Worm (Caenorhabditis elegans) whole organism, L1 larva: ENCODE measurements around the gene mboa-2.

ENCODE experiments used
- C04F5.9 ChIP-seq: sonication (generic microtip); optimal IDR thresholded peaks from 2 replicates; lab custom pipeline; 2016; ENCODE audit warnings: missing genetic modification characterization, missing compliant biosample characterization
- C16A3.4 ChIP-seq: fragments of 150-350 bp; optimal IDR thresholded peaks from 2 replicates; lab custom pipeline; 2014; ENCODE audit warnings: missing biosample characterization, missing genetic modification characterization
- C34B4.2 ChIP-seq: sonication (generic microtip); optimal IDR thresholded peaks from 2 replicates; lab custom pipeline; 2017; ENCODE audit warnings: mild to moderate bottlenecking, missing genetic modification characterization, missing compliant biosample characterization
- Y116A8C.19 ChIP-seq: sonication (generic microtip); optimal IDR thresholded peaks from 2 replicates; lab custom pipeline; 2016; ENCODE audit warnings: missing compliant biosample characterization, missing genetic modification characterization, borderline replicate concordance
- aha-1 ChIP-seq: fragments of 150-350 bp; optimal IDR thresholded peaks from 2 replicates; lab custom pipeline; 2014; ENCODE audit warnings: missing biosample characterization, missing genetic modification characterization
- alr-1 ChIP-seq: fragments of 200-800 bp; sonication (Bioruptor generic); optimal IDR thresholded peaks from 2 replicates; lab custom pipeline; 2018; ENCODE audit warnings: borderline replicate concordance, mild to moderate bottlenecking, missing genetic modification characterization, missing compliant biosample characterization
- ama-1 ChIP-seq: fragments of 150-350 bp; optimal IDR thresholded peaks from 2 replicates; lab custom pipeline; 2014
- blmp-1 ChIP-seq: fragments of 150-350 bp; optimal IDR thresholded peaks from 2 replicates; lab custom pipeline; 2014; ENCODE audit warnings: missing biosample characterization, missing genetic modification characterization
- ceh-63 ChIP-seq: fragments of 200-800 bp; sonication (Bioruptor generic); optimal IDR thresholded peaks from 2 replicates; lab custom pipeline; 2018; ENCODE audit warnings: mild to moderate bottlenecking, missing genetic modification characterization, missing compliant biosample characterization
- ceh-8 ChIP-seq: fragments of 200-800 bp; sonication (Bioruptor generic); optimal IDR thresholded peaks from 2 replicates; lab custom pipeline; 2018; ENCODE audit warnings: mild to moderate bottlenecking, missing genetic modification characterization, moderate library complexity, missing compliant biosample characterization
- ceh-88 ChIP-seq: fragments of 200-800 bp; sonication (Bioruptor generic); IDR thresholded peaks from 2 replicates; pipeline ENCODE4 v1.3.6; 2022; ENCODE audit warnings: missing genetic modification characterization, missing compliant biosample characterization
- ceh-90 ChIP-seq: sonication (generic microtip); optimal IDR thresholded peaks from 2 replicates; lab custom pipeline; 2016; ENCODE audit warnings: missing genetic modification characterization, missing compliant biosample characterization
- dpl-1 ChIP-seq, 3 experiments: fragments of 150-350 bp in 2 of 3; sonication (generic microtip) in 1 of 3; optimal IDR thresholded peaks; 2 replicates each; lab custom pipeline; 2014 to 2017; ENCODE audit warnings: missing biosample characterization in 3 of 3, missing genetic modification characterization in 3 of 3, missing genetic modification reagents in 3 of 3
- efl-3 ChIP-seq: fragments of 200-800 bp; sonication (Bioruptor generic); optimal IDR thresholded peaks from 2 replicates; lab custom pipeline; 2018; ENCODE audit warnings: mild to moderate bottlenecking, missing genetic modification characterization, missing compliant biosample characterization
- egl-13 ChIP-seq: sonication (generic microtip); optimal IDR thresholded peaks from 2 replicates; lab custom pipeline; 2016; ENCODE audit warnings: missing genotype, missing genetic modification reagents, missing genetic modification characterization, missing compliant biosample characterization
- fkh-10 ChIP-seq: sonication (generic microtip); optimal IDR thresholded peaks from 2 replicates; lab custom pipeline; 2017; ENCODE audit warnings: missing biosample characterization, missing genetic modification reagents, missing genetic modification characterization
- fkh-4 ChIP-seq: sonication (generic microtip); optimal IDR thresholded peaks from 2 replicates; lab custom pipeline; 2016; ENCODE audit warnings: missing compliant biosample characterization, missing genetic modification characterization, borderline replicate concordance
- fkh-8 ChIP-seq: sonication (generic microtip); optimal IDR thresholded peaks from 2 replicates; lab custom pipeline; 2016; ENCODE audit warnings: mild to moderate bottlenecking, missing genetic modification characterization, missing compliant biosample characterization
- fos-1 ChIP-seq: fragments of 150-350 bp; optimal IDR thresholded peaks from 2 replicates; lab custom pipeline; 2014; ENCODE audit warnings: missing biosample characterization, missing genetic modification characterization
- grh-1 ChIP-seq: fragments of 200-800 bp; sonication (Bioruptor generic); IDR thresholded peaks from 2 replicates; pipeline ENCODE4 v1.3.6; 2022; ENCODE audit warnings: missing genetic modification reagents, missing genetic modification characterization, missing compliant biosample characterization
- hlh-17 ChIP-seq: fragments of 200-800 bp; sonication (Bioruptor generic); optimal IDR thresholded peaks from 2 replicates; lab custom pipeline; 2018; ENCODE audit warnings: missing genetic modification characterization, mild to moderate bottlenecking, missing compliant biosample characterization, moderate library complexity, borderline replicate concordance
- hlh-4 ChIP-seq: sonication (generic microtip); optimal IDR thresholded peaks from 2 replicates; lab custom pipeline; 2016; ENCODE audit warnings: mild to moderate bottlenecking, missing genetic modification characterization, missing compliant biosample characterization
- hpl-2 ChIP-seq: fragments of 150-350 bp; optimal IDR thresholded peaks from 2 replicates; lab custom pipeline; 2014; ENCODE audit warnings: missing biosample characterization, missing genetic modification reagents, missing genetic modification characterization
- irx-1 ChIP-seq: sonication (generic microtip); optimal IDR thresholded peaks from 2 replicates; lab custom pipeline; 2016; ENCODE audit warnings: missing genetic modification characterization, missing compliant biosample characterization
- isw-1 ChIP-seq: fragments of 200-800 bp; sonication (Bioruptor generic); IDR thresholded peaks from 2 replicates; pipeline ENCODE4 v1.3.6; 2022; ENCODE audit warnings: missing genetic modification characterization, missing compliant biosample characterization
- lin-13 ChIP-seq: fragments of 150-350 bp; optimal IDR thresholded peaks from 2 replicates; lab custom pipeline; 2014; ENCODE audit warnings: missing biosample characterization, missing genetic modification reagents, missing genetic modification characterization
- lin-39 ChIP-seq: fragments of 150-350 bp; optimal IDR thresholded peaks from 2 replicates; lab custom pipeline; 2014; ENCODE audit warnings: missing biosample characterization, missing genetic modification reagents, missing genetic modification characterization
- lir-3 ChIP-seq: sonication (generic microtip); optimal IDR thresholded peaks from 2 replicates; lab custom pipeline; 2016; ENCODE audit warnings: mild to moderate bottlenecking, missing genetic modification characterization, moderate library complexity, missing compliant biosample characterization; ENCODE audit not compliant: poor library complexity
- mdl-1 ChIP-seq, 2 experiments: fragments of 150-350 bp; optimal IDR thresholded peaks; 2 replicates each; lab custom pipeline; 2014 to 2017; ENCODE audit warnings: missing biosample characterization in 2 of 2, missing genetic modification characterization in 2 of 2, inconsistent platforms in 1 of 2
- mef-2 ChIP-seq: fragments of 150-350 bp; optimal IDR thresholded peaks from 2 replicates; lab custom pipeline; 2014; ENCODE audit warnings: missing biosample characterization, missing genetic modification characterization
- mep-1 ChIP-seq: fragments of 150-350 bp; optimal IDR thresholded peaks from 2 replicates; lab custom pipeline; 2014; ENCODE audit warnings: missing biosample characterization, missing genetic modification characterization
- nhr-12 ChIP-seq: sonication (generic microtip); optimal IDR thresholded peaks from 2 replicates; lab custom pipeline; 2017; ENCODE audit warnings: missing biosample characterization, missing genetic modification characterization
- nhr-19 ChIP-seq: fragments of 200-800 bp; sonication (Bioruptor generic); conservative IDR thresholded peaks from 2 replicates; pipeline ENCODE4 v1.3.6; 2022; ENCODE audit warnings: missing genetic modification characterization, missing compliant biosample characterization
- nhr-237 ChIP-seq: fragments of 150-350 bp; optimal IDR thresholded peaks from 2 replicates; lab custom pipeline; 2014; ENCODE audit warnings: missing biosample characterization, missing genetic modification characterization
- nhr-71 ChIP-seq: sonication (generic microtip); optimal IDR thresholded peaks from 2 replicates; lab custom pipeline; 2016; ENCODE audit warnings: mild to moderate bottlenecking, missing genetic modification characterization, moderate library complexity, missing compliant biosample characterization
- nhr-76 ChIP-seq: sonication (generic microtip); optimal IDR thresholded peaks from 2 replicates; lab custom pipeline; 2017; ENCODE audit warnings: missing biosample characterization, missing genetic modification characterization
- nhr-84 ChIP-seq: sonication (generic microtip); optimal IDR thresholded peaks from 2 replicates; lab custom pipeline; 2017; ENCODE audit warnings: missing biosample characterization, missing genetic modification characterization
- nhr-85 ChIP-seq: sonication (generic microtip); peaks from one replicate; lab custom pipeline; 2016; ENCODE audit warnings: missing genetic modification characterization, inconsistent platforms, missing compliant biosample characterization
- pag-3 ChIP-seq: sonication (generic microtip); optimal IDR thresholded peaks from 2 replicates; lab custom pipeline; 2017; ENCODE audit warnings: missing genetic modification characterization, mild to moderate bottlenecking, missing compliant biosample characterization, antibody characterized with exemption, borderline replicate concordance; ENCODE audit not compliant: insufficient read depth
- pax-3 ChIP-seq: fragments of 200-800 bp; sonication (Bioruptor generic); optimal IDR thresholded peaks from 2 replicates; lab custom pipeline; 2018; ENCODE audit warnings: mild to moderate bottlenecking, missing genetic modification characterization, moderate library complexity, missing compliant biosample characterization
- rnt-1 ChIP-seq: sonication (generic microtip); optimal IDR thresholded peaks from 2 replicates; lab custom pipeline; 2016; ENCODE audit warnings: mild to moderate bottlenecking, missing genetic modification characterization, moderate library complexity, missing compliant biosample characterization
- snpc-4 ChIP-seq: fragments of 150-350 bp; optimal IDR thresholded peaks from 2 replicates; lab custom pipeline; 2014; ENCODE audit warnings: missing biosample characterization, missing genetic modification characterization
- snu-23 ChIP-seq: sonication (generic microtip); optimal IDR thresholded peaks from 2 replicates; lab custom pipeline; 2016; ENCODE audit warnings: missing genetic modification characterization, missing compliant biosample characterization
- sox-4 ChIP-seq: sonication (generic microtip); optimal IDR thresholded peaks from 2 replicates; lab custom pipeline; 2016; ENCODE audit warnings: missing genetic modification characterization, missing compliant biosample characterization
- sup-37 ChIP-seq: fragments of 200-800 bp; sonication (Bioruptor generic); optimal IDR thresholded peaks from 2 replicates; lab custom pipeline; 2018; ENCODE audit warnings: mild to moderate bottlenecking, missing genetic modification characterization, missing compliant biosample characterization
- swsn-7 ChIP-seq: sonication (generic microtip); optimal IDR thresholded peaks from 2 replicates; lab custom pipeline; 2016; ENCODE audit warnings: missing genetic modification characterization, missing compliant biosample characterization
- tbx-2 ChIP-seq: sonication (generic microtip); optimal IDR thresholded peaks from 2 replicates; lab custom pipeline; 2016; ENCODE audit warnings: missing genetic modification characterization, missing compliant biosample characterization
- tlp-1 ChIP-seq: fragments of 150-350 bp; optimal IDR thresholded peaks from 2 replicates; lab custom pipeline; 2014; ENCODE audit warnings: missing biosample characterization, missing genetic modification characterization
- unc-30 ChIP-seq: sonication (generic microtip); optimal IDR thresholded peaks from 2 replicates; lab custom pipeline; 2017; ENCODE audit warnings: missing biosample characterization, missing genetic modification characterization
- unc-62 ChIP-seq: fragments of 150-350 bp; optimal IDR thresholded peaks from 2 replicates; lab custom pipeline; 2014; ENCODE audit warnings: missing biosample characterization, missing genetic modification reagents, missing genetic modification characterization
- unc-86 ChIP-seq: sonication (generic microtip); optimal IDR thresholded peaks from 2 replicates; lab custom pipeline; 2016; ENCODE audit warnings: missing genetic modification characterization, missing compliant biosample characterization
- zag-1 ChIP-seq: fragments of 150-350 bp; optimal IDR thresholded peaks from 2 replicates; lab custom pipeline; 2014; ENCODE audit warnings: missing biosample characterization, missing genetic modification characterization
- zip-4 ChIP-seq: fragments of 200-800 bp; sonication (Bioruptor generic); optimal IDR thresholded peaks from 2 replicates; lab custom pipeline; 2018; ENCODE audit warnings: mild to moderate bottlenecking, missing genetic modification characterization, moderate library complexity, missing compliant biosample characterization
- ztf-11 ChIP-seq, 2 experiments: sonication (generic microtip); optimal IDR thresholded peaks; 2 replicates each; lab custom pipeline; 2016 to 2017; ENCODE audit warnings: missing genetic modification characterization in 2 of 2, missing biosample characterization in 1 of 2, missing compliant biosample characterization in 1 of 2

The mboa-2 gene

ce11 chrV:11122466-11122865 is at the start of gene mboa-2:
Gene mboa-2, minus strand, starts transcription at chrV:11122493.
- TF ChIP-seq fkh-10 (no peak), nhr-76 (tag; lab: Kevin White, UChicago) (no peak), swsn-7 (peak; percentile 25), blmp-1 (tag; lab: Kevin White, UChicago) (no peak), alr-1 (tag; lab: Kevin White, UChicago) (no peak), efl-3 (GFP tag; lab: Kevin White, UChicago) (no peak), lin-39 (tag; lab: Kevin White, UChicago) (no peak), dpl-1 (GFP tag; optimal IDR thresholded peaks at IDR 0.05; lab: Kevin White, UChicago) (no peak), nhr-85 (peak; percentile 49), rnt-1 (tag; lab: Kevin White, UChicago) (peak; percentile 7), mep-1 (tag; lab: Kevin White, UChicago) (no peak), hpl-2 (GFP tag; lab: Kevin White, UChicago) (no peak), ceh-88 (GFP tag; lab: Robert Waterston, UW) (peak; percentile 21; the same call in 1 of the 2 replicates), isw-1 (GFP tag; lab: Robert Waterston, UW) (no peak), unc-62 (GFP tag; lab: Kevin White, UChicago) (no peak), pax-3 (tag; lab: Kevin White, UChicago) (no peak), sox-4 (tag; lab: Kevin White, UChicago) (no peak), fos-1 (tag; lab: Kevin White, UChicago) (no peak), egl-13 (tag; lab: Kevin White, UChicago) (no peak), ama-1 (lab: Kevin White, UChicago) (peak; percentile 57), grh-1 (GFP tag; lab: Robert Waterston, UW) (no peak), nhr-71 (tag; lab: Kevin White, UChicago) (peak; percentile 56), tlp-1 (tag; lab: Kevin White, UChicago) (no peak), nhr-19 (peak; percentile 30), C04F5.9 (no peak), nhr-237 (tag; lab: Kevin White, UChicago) (no peak), lin-13 (no peak), snpc-4 (tag; lab: Kevin White, UChicago) (no peak), mdl-1 (tag; optimal IDR thresholded peaks at IDR 0.05; lab: Kevin White, UChicago) (no peak), C34B4.2 (tag; lab: Kevin White, UChicago) (no peak), Y116A8C.19 (tag; lab: Kevin White, UChicago) (no peak), zag-1 (tag; lab: Kevin White, UChicago) (no peak), mef-2 (no peak), snu-23 (peak; percentile 16), lir-3 (peak; percentile 3), aha-1 (tag; lab: Kevin White, UChicago) (no peak), hlh-17 (GFP tag; lab: Kevin White, UChicago) (no peak), ztf-11 (tag; optimal IDR thresholded peaks at IDR 0.05; lab: Kevin White, UChicago) (no peak), unc-30 (no peak), irx-1 (tag; lab: Kevin White, UChicago) (no peak), ceh-8 (GFP tag; lab: Kevin White, UChicago) (no peak), unc-86 (tag; lab: Kevin White, UChicago) (no peak), nhr-12 (tag; lab: Kevin White, UChicago) (no peak), nhr-84 (tag; lab: Kevin White, UChicago) (no peak), pag-3 (tag; lab: Kevin White, UChicago) (no peak), sup-37 (no peak), zip-4 (GFP tag; lab: Kevin White, UChicago) (no peak), C16A3.4 (no peak), hlh-4 (tag; lab: Kevin White, UChicago) (no peak), fkh-8 (tag; lab: Kevin White, UChicago) (no peak), ceh-90 (no peak), tbx-2 (tag; lab: Kevin White, UChicago) (no peak), ceh-63 (no peak), fkh-4 (tag; lab: Kevin White, UChicago) (no peak)
